Fruit fly (Drosophila melanogaster) whole organism, adult: ENCODE results near the gene colt.

Experiments used
- CG11617 ChIP-seq: fragments of 200-800 bp; sonication (Bioruptor generic); optimal IDR thresholded peaks from 2 replicates; lab custom pipeline; 2017; ENCODE audit warnings: mild to moderate bottlenecking, missing biosample characterization, missing genetic modification reagents, missing genetic modification characterization
- CG12768 ChIP-seq: fragments of 200-800 bp; sonication (Bioruptor generic); optimal IDR thresholded peaks from 2 replicates; lab custom pipeline; 2017; ENCODE audit warnings: missing biosample characterization, missing genetic modification characterization, mild to moderate bottlenecking, moderate library complexity, missing genetic modification reagents
- CG14711 ChIP-seq: fragments of 200-800 bp; sonication (Bioruptor generic); optimal IDR thresholded peaks from 2 replicates; lab custom pipeline; 2018; ENCODE audit warnings: missing biosample characterization, mild to moderate bottlenecking, missing genetic modification characterization, moderate library complexity
- CG1620 ChIP-seq: fragments of 200-800 bp; sonication (Bioruptor generic); optimal IDR thresholded peaks from 2 replicates; lab custom pipeline; 2016; ENCODE audit warnings: missing biosample characterization, missing genetic modification characterization
- CG33017 ChIP-seq: fragments of 200-800 bp; sonication (Bioruptor generic); optimal IDR thresholded peaks from 2 replicates; lab custom pipeline; 2018; ENCODE audit warnings: missing biosample characterization, mild to moderate bottlenecking, missing genetic modification characterization, moderate library complexity
- CG5204 ChIP-seq: fragments of 200-800 bp; sonication (Bioruptor generic); optimal IDR thresholded peaks from 2 replicates; lab custom pipeline; 2016; ENCODE audit warnings: missing biosample characterization, missing genetic modification characterization
- CG7045 ChIP-seq: fragments of 200-800 bp; sonication (Bioruptor generic); optimal IDR thresholded peaks from 2 replicates; lab custom pipeline; 2017; ENCODE audit warnings: missing biosample characterization, mild to moderate bottlenecking, missing genetic modification characterization
- CG7101 ChIP-seq: fragments of 200-800 bp; sonication (Bioruptor generic); optimal IDR thresholded peaks from 2 replicates; lab custom pipeline; 2018; ENCODE audit warnings: missing biosample characterization, mild to moderate bottlenecking, missing genetic modification characterization, moderate library complexity
- Clk ChIP-seq: fragments of 200-800 bp; sonication (Bioruptor generic); optimal IDR thresholded peaks from 2 replicates; lab custom pipeline; 2017; ENCODE audit warnings: missing biosample characterization, missing genetic modification characterization
- Crg-1 ChIP-seq: fragments of 200-800 bp; sonication (Bioruptor generic); optimal IDR thresholded peaks from 2 replicates; lab custom pipeline; 2016; ENCODE audit warnings: missing biosample characterization, missing genetic modification characterization
- Hr96 ChIP-seq: fragments of 200-800 bp; sonication (Bioruptor generic); optimal IDR thresholded peaks from 2 replicates; lab custom pipeline; 2016; ENCODE audit warnings: missing biosample characterization, missing genetic modification characterization
- Mnt ChIP-seq: fragments of 200-800 bp; sonication (Bioruptor generic); optimal IDR thresholded peaks from 2 replicates; lab custom pipeline; 2016; ENCODE audit warnings: missing biosample characterization, mild to moderate bottlenecking, missing genetic modification characterization
- bab1 ChIP-seq: fragments of 200-800 bp; sonication (Bioruptor generic); optimal IDR thresholded peaks from 3 replicates; lab custom pipeline; 2019; ENCODE audit warnings: missing biosample characterization, mild to moderate bottlenecking, missing genetic modification characterization, moderate library complexity
- cic ChIP-seq: fragments of 200-800 bp; sonication (Bioruptor generic); optimal IDR thresholded peaks from 2 replicates; lab custom pipeline; 2017; ENCODE audit warnings: missing biosample characterization, mild to moderate bottlenecking, missing genetic modification characterization, moderate library complexity
- cnc ChIP-seq, 2 experiments: fragments of >200 bp; optimal IDR thresholded peaks; 2 replicates each; lab custom pipeline; 2017
- kay ChIP-seq: fragments of 200-800 bp; sonication (Bioruptor generic); peaks from one replicate; lab custom pipeline; 2016; ENCODE audit warnings: missing biosample characterization, missing genetic modification characterization, borderline replicate concordance
- ovo ChIP-seq: fragments of 200-800 bp; sonication (Bioruptor generic); optimal IDR thresholded peaks from 2 replicates; lab custom pipeline; 2016; ENCODE audit warnings: missing biosample characterization, missing genetic modification characterization
- pad ChIP-seq: fragments of 200-800 bp; sonication (Bioruptor generic); optimal IDR thresholded peaks from 3 replicates; lab custom pipeline; 2017; ENCODE audit warnings: missing biosample characterization, missing genetic modification characterization, mild to moderate bottlenecking, moderate library complexity, missing genetic modification reagents
- tj ChIP-seq: fragments of 200-800 bp; sonication (Bioruptor generic); optimal IDR thresholded peaks from 3 replicates; lab custom pipeline; 2017; ENCODE audit warnings: missing biosample characterization, mild to moderate bottlenecking, missing genetic modification characterization, moderate library complexity
- toe ChIP-seq: fragments of 200-800 bp; sonication (Bioruptor generic); optimal IDR thresholded peaks from 2 replicates; lab custom pipeline; 2016; ENCODE audit warnings: missing biosample characterization, missing genetic modification characterization

Gene colt

dm6 chr2L:2782790-2783189, 12.9 kb upstream of the colt start:
- TF ChIP-seq Crg-1 (no peak), pad (GFP tag; lab: Kevin White, UChicago) (no peak), CG7101 (tag; lab: Kevin White, UChicago) (no peak), CG33017 (tag; lab: Kevin White, UChicago) (no peak), ovo (GFP tag; lab: Kevin White, UChicago) (no peak), Hr96 (no peak), Mnt (GFP tag; lab: Kevin White, UChicago) (no peak), CG11617 (GFP tag; lab: Kevin White, UChicago) (no peak), CG1620 (GFP tag; lab: Kevin White, UChicago) (no peak), cnc (optimal IDR thresholded peaks at IDR 0.05; lab: Kevin White, UChicago) (no peak), CG5204 (GFP tag; lab: Kevin White, UChicago) (no peak)

- no peak for TF ChIP-seq CG12768
- no peak for TF ChIP-seq tj
- TF ChIP-seq cnc (optimal IDR thresholded peaks at IDR 0.05; lab: Kevin White, UChicago) = no peak
- no peak for TF ChIP-seq CG5204 (GFP tag; lab: Kevin White, UChicago)
- no peak for TF ChIP-seq CG14711 (tag; lab: Kevin White, UChicago)
- no peak for TF ChIP-seq pad (GFP tag; lab: Kevin White, UChicago)
- no peak for TF ChIP-seq ovo (GFP tag; lab: Kevin White, UChicago)
- no peak for TF ChIP-seq Hr96
- no peak for TF ChIP-seq CG1620 (GFP tag; lab: Kevin White, UChicago)
- no peak for TF ChIP-seq cic
- no peak for TF ChIP-seq CG7045
- TF ChIP-seq CG7101 (tag; lab: Kevin White, UChicago) = no peak
- TF ChIP-seq Clk = no peak
Observed at dm6 chr2L:2771676-2772075, 1.8 kb upstream of the colt start, which contains the start of gene CG15399. Gene CG15399 (minus strand): TSS chr2L:2771776.

- no peak for TF ChIP-seq CG14711 (tag; lab: Kevin White, UChicago)
- TF ChIP-seq pad (GFP tag; lab: Kevin White, UChicago) = no peak
- peak; percentile 65 for TF ChIP-seq bab1 (GFP tag; lab: Kevin White, UChicago)
- peak; percentile 60 for TF ChIP-seq cic
- TF ChIP-seq CG11617 (GFP tag; lab: Kevin White, UChicago) = no peak
Observed at dm6 chr2L:2767627-2768026, 2.2 kb downstream of the colt start, which contains the start of the genes Taf10b and Taf10. Gene Taf10b (minus strand): TSS chr2L:2767845. Gene Taf10 (plus strand): TSS chr2L:2767890.

- TF ChIP-seq cnc (optimal IDR thresholded peaks at IDR 0.05; lab: Kevin White, UChicago) (no peak), Crg-1 (peak; percentile 76), CG11617 (GFP tag; lab: Kevin White, UChicago) (peak; percentile 90), Mnt (GFP tag; lab: Kevin White, UChicago) (peak; percentile 84), cic (peak; percentile 1), Hr96 (peak; percentile 87), CG12768 (peak; percentile 91), tj (peak; percentile 78), kay (GFP tag; lab: Kevin White, UChicago) (no peak), CG1620 (GFP tag; lab: Kevin White, UChicago) (peak; percentile 84), CG7045 (peak; percentile 95), Clk (peak; percentile 77), CG14711 (tag; lab: Kevin White, UChicago) (peak; percentile 88), bab1 (GFP tag; lab: Kevin White, UChicago) (peak; percentile 91), toe (GFP tag; lab: Kevin White, UChicago) (peak; percentile 92), CG33017 (tag; lab: Kevin White, UChicago) (peak; percentile 93), ovo (GFP tag; lab: Kevin White, UChicago) (peak; percentile 57), CG5204 (GFP tag; lab: Kevin White, UChicago) (no peak), pad (GFP tag; lab: Kevin White, UChicago) (peak; percentile 76), CG7101 (tag; lab: Kevin White, UChicago) (peak; percentile 91)
Observed at dm6 chr2L:2765659-2766373, 4.1 kb downstream of the colt start, which contains the start of the genes Snx21 and aph-1. Gene Snx21 (minus strand): TSS chr2L:2765665. Gene aph-1 (plus strand): TSS chr2L:2766233.

dm6 chr2L:2760288-2760687, 9.6 kb downstream of the colt start:
- TF ChIP-seq ovo (GFP tag; lab: Kevin White, UChicago) (no peak), toe (GFP tag; lab: Kevin White, UChicago) (no peak), bab1 (GFP tag; lab: Kevin White, UChicago) (no peak), CG5204 (GFP tag; lab: Kevin White, UChicago) (no peak), CG14711 (tag; lab: Kevin White, UChicago) (no peak), CG33017 (tag; lab: Kevin White, UChicago) (no peak), Clk (no peak), CG7045 (no peak), CG7101 (tag; lab: Kevin White, UChicago) (no peak), cnc (optimal IDR thresholded peaks at IDR 0.05; lab: Kevin White, UChicago) (no peak), tj (no peak), Hr96 (no peak), CG1620 (GFP tag; lab: Kevin White, UChicago) (no peak), pad (GFP tag; lab: Kevin White, UChicago) (no peak), CG11617 (GFP tag; lab: Kevin White, UChicago) (no peak), CG12768 (no peak), Crg-1 (no peak), kay (GFP tag; lab: Kevin White, UChicago) (no peak), Mnt (GFP tag; lab: Kevin White, UChicago) (no peak)

dm6 chr2L:2759654-2760053, 10.2 kb downstream of the colt start, which contains the start of the genes HemK2, Snapin and Tnpo-SR:
Gene HemK2 (minus strand): TSS chr2L:2759677.
Gene Snapin (minus strand): TSS chr2L:2759677.
Gene Tnpo-SR (plus strand): TSS chr2L:2759924.
- TF ChIP-seq ovo (GFP tag; lab: Kevin White, UChicago) (peak; percentile 90), CG12768 (peak; percentile 94), kay (GFP tag; lab: Kevin White, UChicago) (no peak), CG11617 (GFP tag; lab: Kevin White, UChicago) (peak; percentile 93), Crg-1 (peak; percentile 91), Hr96 (no peak), CG7101 (tag; lab: Kevin White, UChicago) (peak; percentile 96), CG33017 (tag; lab: Kevin White, UChicago) (peak; percentile 92), CG1620 (GFP tag; lab: Kevin White, UChicago) (peak; percentile 95), toe (GFP tag; lab: Kevin White, UChicago) (peak; percentile 97), CG5204 (GFP tag; lab: Kevin White, UChicago) (no peak), bab1 (GFP tag; lab: Kevin White, UChicago) (peak; percentile 97), Clk (peak; percentile 90), CG7045 (peak; percentile 94), tj (peak; percentile 79), pad (GFP tag; lab: Kevin White, UChicago) (peak; percentile 84), Mnt (GFP tag; lab: Kevin White, UChicago) (peak; percentile 93), cnc (optimal IDR thresholded peaks at IDR 0.05; lab: Kevin White, UChicago) (no peak), cic (peak; percentile 72), CG14711 (tag; lab: Kevin White, UChicago) (peak; percentile 96)
